In the genomic region with DNA sequence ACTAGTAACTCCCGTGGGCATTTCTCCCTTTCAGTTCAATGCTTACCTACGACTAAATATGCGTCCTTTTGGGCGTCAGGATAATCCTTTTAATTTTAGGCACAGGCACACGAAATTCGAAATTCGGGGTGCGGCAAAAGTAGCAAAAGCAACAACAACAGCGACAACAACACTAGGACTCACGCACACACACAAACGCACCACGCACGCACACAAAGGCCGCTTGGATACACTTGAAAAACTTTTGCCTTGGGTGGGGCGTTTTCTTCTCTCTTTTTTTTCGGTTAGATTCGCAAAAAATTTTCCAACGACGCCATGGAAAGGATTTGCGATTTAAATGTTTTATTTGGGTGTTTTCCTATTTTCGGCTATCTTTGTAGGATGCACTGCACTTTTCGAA, we compare ENCODE assay signal across 2 fruit fly cellular contexts.
A peak's percentile ranks its signal among the peaks of the same experiment; 100 is the strongest.
TF ChIP-seq lines count a peak whose summit lies in the region.

No protein-coding gene starts in this region.

- TF ChIP-seq CTCF in whole organism, embryonic (GFP tag; optimal IDR thresholded peaks at IDR 0.05; lab: Kevin White, UChicago), result no peak

TF ChIP-seq in whole organism, embryonic, 481 proteins besides CTCF, POLR2A, EP300 and RAD21:
- TF ChIP-seq twi (tag; optimal IDR thresholded peaks at IDR 0.05; lab: Kevin White, UChicago) (no peak), CG2199 (GFP tag; IDR thresholded peaks at IDR 0.05; lab: Robert Waterston, UW) (no peak), CG9817 (tag; optimal IDR thresholded peaks at IDR 0.05; lab: Kevin White, UChicago) (no peak), CG11504 (tag; optimal IDR thresholded peaks at IDR 0.05; lab: Kevin White, UChicago) (no peak), sqz (GFP tag; optimal IDR thresholded peaks at IDR 0.05; lab: Kevin White, UChicago) (peak; percentile 33), NFAT (GFP tag; IDR thresholded peaks at IDR 0.05; lab: Robert Waterston, UW) (0 out of 2 replicates have a peak, but pooled peaks have one; percentile 9), cg (GFP tag; optimal IDR thresholded peaks at IDR 0.05; lab: Kevin White, UChicago) (peak; percentile 64), CG13894 (tag; optimal IDR thresholded peaks at IDR 0.05; lab: Kevin White, UChicago) (peak; percentile 24), row (GFP tag; IDR thresholded peaks at IDR 0.05; lab: Robert Waterston, UW) (peak; percentile 25; the same call in 1 of the 3 replicates), chm (GFP tag; IDR thresholded peaks at IDR 0.05; lab: Robert Waterston, UW) (peak; percentile 31; the same call in 1 of the 2 replicates), dysf (GFP tag; IDR thresholded peaks at IDR 0.05; lab: Robert Waterston, UW) (no peak), Oaz (GFP tag; IDR thresholded peaks at IDR 0.05; lab: Robert Waterston, UW) (no peak), Atf6 (GFP tag; IDR thresholded peaks at IDR 0.05; lab: Robert Waterston, UW) (0 out of 2 replicates have a peak, but pooled peaks have one; percentile 23), TFAM (GFP tag; optimal IDR thresholded peaks at IDR 0.05; lab: Kevin White, UChicago) (no peak), Rx (GFP tag; IDR thresholded peaks at IDR 0.05; lab: Robert Waterston, UW) (no peak), Hsf (GFP tag; optimal IDR thresholded peaks at IDR 0.05; lab: Kevin White, UChicago) (no peak), CG4360 (GFP tag; IDR thresholded peaks at IDR 0.05; lab: Robert Waterston, UW) (peak; percentile 94), CG17912 (GFP tag; optimal IDR thresholded peaks at IDR 0.05; lab: Kevin White, UChicago) (no peak), CG8478 (optimal IDR thresholded peaks at IDR 0.05; lab: Kevin White, UChicago) (no peak), CG3281 (GFP tag; optimal IDR thresholded peaks at IDR 0.05; lab: Kevin White, UChicago) (no peak), oc (tag; optimal IDR thresholded peaks at IDR 0.05; lab: Kevin White, UChicago) (peak; percentile 22), CG16863 (GFP tag; optimal IDR thresholded peaks at IDR 0.05; lab: Kevin White, UChicago) (no peak), gem (tag; optimal IDR thresholded peaks at IDR 0.05; lab: Kevin White, UChicago) (peak; percentile 5), HmgD (GFP tag; optimal IDR thresholded peaks at IDR 0.05; lab: Kevin White, UChicago) (no peak), Rfx (GFP tag; IDR thresholded peaks at IDR 0.05; lab: Robert Waterston, UW) (0 out of 2 replicates have a peak, but pooled peaks have one; percentile 22), zf30C (GFP tag; optimal IDR thresholded peaks at IDR 0.05; lab: Kevin White, UChicago) (peak; percentile 78), CG2116 (GFP tag; optimal IDR thresholded peaks at IDR 0.05; lab: Kevin White, UChicago) (no peak), CG14710 (tag; optimal IDR thresholded peaks at IDR 0.05; lab: Kevin White, UChicago) (no peak), psq (GFP tag; optimal IDR thresholded peaks at IDR 0.05; lab: Kevin White, UChicago) (no peak), CG12391 (tag; optimal IDR thresholded peaks at IDR 0.05; lab: Kevin White, UChicago) (no peak), CG18599 (GFP tag; optimal IDR thresholded peaks at IDR 0.05; lab: Kevin White, UChicago) (peak; percentile 16), CG6791 (GFP tag; IDR thresholded peaks at IDR 0.05; lab: Robert Waterston, UW; ENCODE audit: partially characterized antibody) (0 out of 3 replicates have a peak, but pooled peaks have one; percentile 13), Sry-β (GFP tag; optimal IDR thresholded peaks at IDR 0.05; lab: Kevin White, UChicago) (no peak), wek (GFP tag; optimal IDR thresholded peaks at IDR 0.05; lab: Kevin White, UChicago) (no peak), CG7745 (tag; optimal IDR thresholded peaks at IDR 0.05; lab: Kevin White, UChicago) (peak; percentile 14), CG11560 (tag; IDR thresholded peaks at IDR 0.05; lab: Robert Waterston, UW) (no peak), ATbp (GFP tag; optimal IDR thresholded peaks at IDR 0.05; lab: Kevin White, UChicago) (no peak), Med (GFP tag; lab: Kevin White, UChicago) (peak; percentile 41), sima (GFP tag; optimal IDR thresholded peaks at IDR 0.05; lab: Kevin White, UChicago) (no peak), nau (GFP tag; optimal IDR thresholded peaks at IDR 0.05; lab: Kevin White, UChicago) (no peak), CG7556 (GFP tag; optimal IDR thresholded peaks at IDR 0.05; lab: Kevin White, UChicago) (peak; percentile 11)
TF ChIP-seq in whole organism, embryonic: peak in this region for 17.

TF ChIP-seq in whole organism, prepupa, 60 proteins besides CTCF, POLR2A, EP300 and RAD21:
- TF ChIP-seq CG6808 (GFP tag; optimal IDR thresholded peaks at IDR 0.05; lab: Kevin White, UChicago), result no peak
- no peak for TF ChIP-seq CG6163 (GFP tag; IDR thresholded peaks at IDR 0.05; lab: Robert Waterston, UW)
- TF ChIP-seq Eip78C (GFP tag; lab: Kevin White, UChicago), result peak; percentile 23
TF ChIP-seq in whole organism, prepupa: peak in this region for 1.
